Worm (Caenorhabditis elegans) whole organism, mixed stage, embryonic: ENCODE results near the gene ceh-75.

Experiments used
- M03D4.4 ChIP-seq: sonication (generic microtip); optimal IDR thresholded peaks from 2 replicates; lab custom pipeline; 2017; ENCODE audit warnings: mild to moderate bottlenecking, missing genetic modification characterization, missing compliant biosample characterization
- bed-3 ChIP-seq: fragments of 200-800 bp; sonication (Bioruptor generic); optimal IDR thresholded peaks from 3 replicates; lab custom pipeline; 2018; ENCODE audit warnings: mild to moderate bottlenecking, missing genetic modification characterization, moderate library complexity, missing compliant biosample characterization
- blmp-1 ChIP-seq: fragments of 150-350 bp; optimal IDR thresholded peaks from 2 replicates; lab custom pipeline; 2014; ENCODE audit warnings: missing biosample characterization, missing genetic modification characterization
- ceh-39 ChIP-seq: fragments of 150-350 bp; optimal IDR thresholded peaks from 2 replicates; lab custom pipeline; 2014; ENCODE audit warnings: missing biosample characterization, missing genetic modification characterization
- ceh-43 ChIP-seq: fragments of 200-800 bp; sonication (Bioruptor generic); optimal IDR thresholded peaks from 2 replicates; lab custom pipeline; 2018; ENCODE audit warnings: mild to moderate bottlenecking, missing genetic modification characterization, moderate library complexity, missing compliant biosample characterization
- ceh-83 ChIP-seq: fragments of 200-800 bp; sonication (Bioruptor generic); optimal IDR thresholded peaks from 2 replicates; lab custom pipeline; 2018; ENCODE audit warnings: mild to moderate bottlenecking, missing genetic modification characterization, missing compliant biosample characterization
- ces-1 ChIP-seq: fragments of 150-350 bp; optimal IDR thresholded peaks from 2 replicates; lab custom pipeline; 2014; ENCODE audit warnings: missing biosample characterization, missing genetic modification reagents, missing genetic modification characterization
- cnd-1 ChIP-seq: fragments of 200-800 bp; sonication (Bioruptor generic); optimal IDR thresholded peaks from 2 replicates; lab custom pipeline; 2018; ENCODE audit warnings: mild to moderate bottlenecking, missing genetic modification characterization, missing compliant biosample characterization
- elt-1 ChIP-seq: sonication (generic microtip); optimal IDR thresholded peaks from 2 replicates; lab custom pipeline; 2017; ENCODE audit warnings: missing genetic modification characterization, mild to moderate bottlenecking, missing compliant biosample characterization, antibody characterized with exemption, moderate library complexity, borderline replicate concordance; ENCODE audit not compliant: insufficient read depth
- elt-3 ChIP-seq: fragments of 150-350 bp; optimal IDR thresholded peaks from 2 replicates; lab custom pipeline; 2014; ENCODE audit warnings: missing biosample characterization, missing genetic modification characterization
- flh-1 ChIP-seq: fragments of 200-800 bp; sonication (Bioruptor generic); optimal IDR thresholded peaks from 2 replicates; lab custom pipeline; 2018; ENCODE audit warnings: mild to moderate bottlenecking, missing genetic modification characterization, moderate library complexity, missing compliant biosample characterization
- hlh-1 ChIP-seq: fragments of 150-350 bp; optimal IDR thresholded peaks from 2 replicates; lab custom pipeline; 2014; ENCODE audit warnings: missing biosample characterization, missing genetic modification reagents, missing genetic modification characterization
- lin-32 ChIP-seq: fragments of 200-800 bp; sonication (Bioruptor generic); optimal IDR thresholded peaks from 2 replicates; lab custom pipeline; 2018; ENCODE audit warnings: mild to moderate bottlenecking, missing genetic modification characterization, missing compliant biosample characterization
- lsy-2 ChIP-seq: fragments of 150-350 bp; optimal IDR thresholded peaks from 2 replicates; lab custom pipeline; 2014; ENCODE audit warnings: missing biosample characterization, missing genetic modification characterization
- mab-5 ChIP-seq: fragments of 150-350 bp; optimal IDR thresholded peaks from 2 replicates; lab custom pipeline; 2014; ENCODE audit warnings: missing biosample characterization, missing genetic modification characterization
- mep-1 ChIP-seq: fragments of 150-350 bp; optimal IDR thresholded peaks from 2 replicates; lab custom pipeline; 2017; ENCODE audit warnings: missing biosample characterization, missing genetic modification reagents, missing genetic modification characterization, inconsistent platforms
- mls-2 ChIP-seq: sonication (generic microtip); optimal IDR thresholded peaks from 2 replicates; lab custom pipeline; 2016; ENCODE audit warnings: mild to moderate bottlenecking, missing genetic modification characterization, moderate library complexity, missing compliant biosample characterization
- nhr-12 ChIP-seq: fragments of 150-350 bp; optimal IDR thresholded peaks from 2 replicates; lab custom pipeline; 2014; ENCODE audit warnings: missing biosample characterization, missing genetic modification characterization
- nhr-2 ChIP-seq: fragments of 150-350 bp; optimal IDR thresholded peaks from 2 replicates; lab custom pipeline; 2014; ENCODE audit warnings: missing biosample characterization, missing genetic modification characterization
- nhr-237 ChIP-seq: fragments of 150-350 bp; optimal IDR thresholded peaks from 2 replicates; lab custom pipeline; 2014; ENCODE audit warnings: missing biosample characterization, missing genetic modification characterization
- nhr-28 ChIP-seq: fragments of 150-350 bp; optimal IDR thresholded peaks from 2 replicates; lab custom pipeline; 2014; ENCODE audit warnings: missing biosample characterization, missing genetic modification characterization
- nhr-76 ChIP-seq: sonication (generic microtip); optimal IDR thresholded peaks from 2 replicates; lab custom pipeline; 2017; ENCODE audit warnings: missing biosample characterization, missing genetic modification characterization
- pha-4 ChIP-seq: fragments of 150-350 bp; optimal IDR thresholded peaks from 2 replicates; lab custom pipeline; 2018; ENCODE audit warnings: missing biosample characterization, missing genetic modification reagents, missing genetic modification characterization
- sem-2 ChIP-seq: fragments of 200-800 bp; sonication (Bioruptor generic); optimal IDR thresholded peaks from 2 replicates; lab custom pipeline; 2018; ENCODE audit warnings: mild to moderate bottlenecking, missing genetic modification characterization, missing compliant biosample characterization
- snpc-4 ChIP-seq: fragments of 150-350 bp; optimal IDR thresholded peaks from 2 replicates; lab custom pipeline; 2014; ENCODE audit warnings: missing biosample characterization, missing genetic modification characterization
- sptf-1 ChIP-seq: sonication (generic microtip); optimal IDR thresholded peaks from 2 replicates; lab custom pipeline; 2017; ENCODE audit warnings: mild to moderate bottlenecking, missing genetic modification characterization, moderate library complexity, missing compliant biosample characterization
- tbx-8 ChIP-seq: fragments of 200-800 bp; sonication (Bioruptor generic); optimal IDR thresholded peaks from 2 replicates; lab custom pipeline; 2018; ENCODE audit warnings: mild to moderate bottlenecking, missing genetic modification characterization, moderate library complexity, missing compliant biosample characterization
- unc-39 ChIP-seq: fragments of 150-350 bp; optimal IDR thresholded peaks from 2 replicates; lab custom pipeline; 2014; ENCODE audit warnings: missing biosample characterization, missing genetic modification characterization
- zip-8 ChIP-seq: fragments of 150-350 bp; optimal IDR thresholded peaks from 2 replicates; lab custom pipeline; 2014; ENCODE audit warnings: missing biosample characterization, missing genetic modification characterization

The ceh-75 gene

DNA sequence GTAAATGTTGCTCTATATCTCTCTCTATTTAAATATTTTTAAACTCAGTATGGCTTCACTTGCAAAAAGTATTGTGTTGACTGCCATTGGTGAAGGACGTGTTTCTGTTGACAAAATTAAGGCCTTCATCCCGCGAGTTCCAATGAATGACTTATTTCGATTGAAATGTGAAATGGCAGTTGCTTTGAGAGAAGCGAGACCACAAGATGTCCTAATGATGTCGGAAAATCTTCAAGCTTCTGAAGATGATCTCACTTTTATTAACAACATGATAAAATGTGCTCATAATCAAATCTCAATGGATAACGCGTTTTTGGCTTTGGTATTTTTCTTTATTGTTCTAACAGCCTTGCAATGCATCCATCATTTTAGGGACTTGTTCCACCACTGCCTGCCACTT, at the start of gene ceh-75:
TSS of gene ceh-75 (plus strand) at position 50 of the 400 bp plus-strand sequence.
- TF ChIP-seq sem-2 (GFP tag; lab: Kevin White, UChicago) (no peak), mab-5 (tag; lab: Kevin White, UChicago) (no peak), nhr-2 (tag; lab: Kevin White, UChicago) (no peak), tbx-8 (no peak), ceh-83 (no peak), sptf-1 (tag; lab: Kevin White, UChicago) (no peak), elt-3 (no peak), nhr-12 (tag; lab: Kevin White, UChicago) (no peak), lsy-2 (tag; lab: Kevin White, UChicago) (no peak)
- TF ChIP-seq, all 35 proteins: peak for 0

DNA sequence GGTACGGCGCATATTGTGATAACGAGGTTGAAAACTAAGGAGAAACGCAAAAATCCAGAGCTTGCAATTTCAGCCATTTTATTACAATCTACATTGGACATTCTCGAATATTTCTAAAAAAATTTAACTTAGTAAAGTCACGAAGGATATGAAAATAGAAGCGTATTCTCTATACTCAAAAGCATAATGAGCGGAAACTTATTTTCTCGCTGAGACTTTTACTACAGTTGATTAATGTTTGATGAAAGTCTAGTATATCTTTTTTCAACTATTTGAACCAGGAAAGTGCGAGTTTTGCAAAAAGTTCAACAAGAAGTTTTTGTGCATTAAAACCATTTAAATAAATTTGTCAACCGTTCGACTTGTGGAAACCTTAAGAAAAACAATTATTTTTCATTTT, 49.8 kb upstream of the ceh-75 start, which contains the start of gene srab-18:
TSS of gene srab-18 (minus strand) at position 101 of the 400 bp plus-strand sequence.
- no peak for TF ChIP-seq bed-3 (GFP tag; lab: Kevin White, UChicago)
- TF ChIP-seq nhr-12 (tag; lab: Kevin White, UChicago) = no peak
- TF ChIP-seq lsy-2 (tag; lab: Kevin White, UChicago) = no peak
- TF ChIP-seq mab-5 (tag; lab: Kevin White, UChicago) = no peak
- TF ChIP-seq snpc-4 (tag; lab: Kevin White, UChicago) = no peak
- TF ChIP-seq pha-4 = no peak
- TF ChIP-seq elt-1 = no peak
- TF ChIP-seq lin-32 (GFP tag; lab: Kevin White, UChicago) = no peak
- no peak for TF ChIP-seq mep-1 (tag; lab: Kevin White, UChicago)
- no peak for TF ChIP-seq elt-3
- TF ChIP-seq nhr-76 (tag; lab: Kevin White, UChicago) = no peak
- TF ChIP-seq, all 35 proteins: peak for 0

DNA sequence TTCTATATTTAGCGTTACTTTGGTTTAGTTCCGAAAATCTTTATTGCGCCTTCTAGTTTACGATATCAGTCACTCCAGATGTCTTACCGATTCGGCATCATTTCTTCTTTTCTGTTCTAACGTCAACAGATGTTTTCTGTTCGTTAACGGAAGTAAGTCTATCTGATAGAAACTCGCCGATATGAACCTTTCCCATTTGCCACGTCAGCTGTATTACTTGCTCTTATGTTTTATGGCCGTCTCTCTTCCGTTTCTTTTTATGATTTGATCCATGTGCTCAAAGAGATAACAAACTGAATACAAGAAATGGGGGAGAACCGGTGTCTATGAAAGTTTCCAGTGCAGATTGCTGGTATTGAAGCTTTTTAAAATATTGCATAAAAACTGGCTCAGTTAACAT, 41.7 kb upstream of the ceh-75 start, which contains the start of gene srab-26:
TSS of gene srab-26 (minus strand) at position 101 of the 400 bp plus-strand sequence.
- TF ChIP-seq hlh-1 (tag; lab: Kevin White, UChicago) = no peak
- no peak for TF ChIP-seq nhr-237 (tag; lab: Kevin White, UChicago)
- no peak for TF ChIP-seq ceh-43 (GFP tag; lab: Kevin White, UChicago)
- TF ChIP-seq blmp-1 (tag; lab: Kevin White, UChicago) = no peak
- TF ChIP-seq ceh-83 = no peak
- TF ChIP-seq sptf-1 (tag; lab: Kevin White, UChicago) = no peak
- no peak for TF ChIP-seq nhr-28 (tag; lab: Kevin White, UChicago)
- TF ChIP-seq zip-8 (tag; lab: Kevin White, UChicago) = no peak
- TF ChIP-seq nhr-76 (tag; lab: Kevin White, UChicago) = no peak
- TF ChIP-seq nhr-2 (tag; lab: Kevin White, UChicago) = no peak
- no peak for TF ChIP-seq tbx-8
- TF ChIP-seq unc-39 (tag; lab: Kevin White, UChicago) = no peak
- no peak for TF ChIP-seq sem-2 (GFP tag; lab: Kevin White, UChicago)

DNA sequence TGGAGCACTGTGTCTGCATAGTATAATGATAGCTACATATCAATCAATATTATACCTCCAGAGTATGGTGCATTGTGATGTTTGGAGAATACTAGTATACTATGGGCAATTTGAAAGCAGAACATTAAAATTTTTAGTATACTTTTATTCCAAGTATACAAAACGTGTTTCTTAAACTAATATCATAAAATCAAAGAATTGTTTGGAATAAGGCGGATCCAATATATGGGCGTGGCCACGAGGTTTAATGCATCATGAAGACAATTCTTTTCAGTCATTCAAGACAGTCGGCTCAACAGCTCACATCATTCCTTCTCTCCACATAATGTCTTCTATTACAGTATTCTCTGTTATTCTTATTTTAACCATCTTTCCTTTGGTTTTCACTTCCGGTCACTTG, 41.3 kb upstream of the ceh-75 start, which contains the start of gene sdz-31:
TSS of gene sdz-31 (plus strand) at position 301 of the 400 bp plus-strand sequence.
- TF ChIP-seq M03D4.4 (no peak), flh-1 (no peak), ceh-83 (no peak), ceh-39 (no peak), sptf-1 (tag; lab: Kevin White, UChicago) (no peak), nhr-237 (tag; lab: Kevin White, UChicago) (no peak), ces-1 (GFP tag; lab: Kevin White, UChicago) (no peak), mep-1 (tag; lab: Kevin White, UChicago) (no peak), elt-1 (no peak), snpc-4 (tag; lab: Kevin White, UChicago) (no peak), bed-3 (GFP tag; lab: Kevin White, UChicago) (no peak), lsy-2 (tag; lab: Kevin White, UChicago) (no peak), nhr-12 (tag; lab: Kevin White, UChicago) (no peak), nhr-28 (tag; lab: Kevin White, UChicago) (no peak)

DNA sequence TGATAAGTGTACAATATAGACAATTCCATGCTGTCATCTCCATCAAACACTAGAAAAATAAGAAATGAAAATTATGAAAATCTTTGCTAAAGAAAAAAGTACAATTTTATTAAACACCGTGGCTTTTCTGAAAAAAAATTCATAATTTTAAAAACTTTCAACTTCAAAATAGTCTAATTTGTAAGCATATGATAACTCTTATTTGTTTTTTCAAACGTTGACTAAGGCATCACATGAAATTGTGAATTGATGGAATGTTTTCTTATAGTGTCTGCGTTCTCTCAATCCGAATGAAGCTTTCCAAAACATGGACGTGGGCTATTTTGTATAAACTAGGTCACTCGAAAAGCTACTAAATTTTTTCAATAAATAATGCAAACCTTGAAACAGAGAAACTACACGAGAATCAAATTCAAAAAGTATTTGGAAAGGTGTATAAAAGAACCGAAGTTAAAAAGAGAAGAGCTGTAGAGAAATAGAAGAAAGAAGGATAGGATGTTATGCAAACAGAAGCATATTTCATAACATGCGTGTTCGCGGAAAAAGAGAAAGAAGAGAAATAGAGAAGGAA, 35.1 kb upstream of the ceh-75 start, which contains the start of gene clp-9:
TSS of gene clp-9 (minus strand) at position 51 of the 571 bp plus-strand sequence.
- TF ChIP-seq unc-39 (tag; lab: Kevin White, UChicago) (no peak), ceh-43 (GFP tag; lab: Kevin White, UChicago) (no peak), hlh-1 (tag; lab: Kevin White, UChicago) (no peak), lsy-2 (tag; lab: Kevin White, UChicago) (no peak), elt-3 (no peak), cnd-1 (tag; lab: Kevin White, UChicago) (no peak), sptf-1 (tag; lab: Kevin White, UChicago) (no peak), nhr-28 (tag; lab: Kevin White, UChicago) (no peak), tbx-8 (no peak), bed-3 (GFP tag; lab: Kevin White, UChicago) (no peak), mls-2 (tag; lab: Kevin White, UChicago) (no peak)
